In genomic region chr3R:29572040-29572648, dm6 we compare ENCODE assay signal across 1 fruit fly cellular context.
A peak's percentile ranks its signal among the peaks of the same experiment; 100 is the strongest.
TF ChIP-seq lines count a peak whose summit lies in the region.

No protein-coding gene starts in this region.

TF ChIP-seq in whole organism, embryonic, 481 proteins besides CTCF, POLR2A, EP300 and RAD21 (continued from another document):
- TF ChIP-seq CG1832 (GFP tag; optimal IDR thresholded peaks at IDR 0.05; lab: Kevin White, UChicago): peak; percentile 70
- no peak for TF ChIP-seq luna (GFP tag; optimal IDR thresholded peaks at IDR 0.05; lab: Kevin White, UChicago)
- TF ChIP-seq Neu2 (GFP tag; optimal IDR thresholded peaks at IDR 0.05; lab: Kevin White, UChicago; ENCODE audit: borderline replicate concordance): no peak
- TF ChIP-seq Atf3 (GFP tag; optimal IDR thresholded peaks at IDR 0.05; lab: Kevin White, UChicago): no peak
- no peak for TF ChIP-seq CG34422 (GFP tag; IDR thresholded peaks at IDR 0.05; lab: Robert Waterston, UW)
- no peak for TF ChIP-seq Gsc (GFP tag; IDR thresholded peaks at IDR 0.05; lab: Robert Waterston, UW)
- peak; percentile 23; the same call in 1 of the 2 replicates for TF ChIP-seq seq (GFP tag; IDR thresholded peaks at IDR 0.05; lab: Robert Waterston, UW)
- TF ChIP-seq gt (GFP tag; IDR thresholded peaks at IDR 0.05; lab: Robert Waterston, UW): no peak
- no peak for TF ChIP-seq Elba2 (GFP tag; optimal IDR thresholded peaks at IDR 0.05; lab: Kevin White, UChicago)
- TF ChIP-seq CG17912 (GFP tag; optimal IDR thresholded peaks at IDR 0.05; lab: Kevin White, UChicago): no peak
- TF ChIP-seq nmo (GFP tag; optimal IDR thresholded peaks at IDR 0.05; lab: Kevin White, UChicago): no peak
- TF ChIP-seq E2f2 (GFP tag; IDR thresholded peaks at IDR 0.05; lab: Robert Waterston, UW): no peak
- TF ChIP-seq CG31365 (tag; optimal IDR thresholded peaks at IDR 0.05; lab: Kevin White, UChicago): no peak
- TF ChIP-seq sim (GFP tag; IDR thresholded peaks at IDR 0.05; lab: Robert Waterston, UW): no peak
- no peak for TF ChIP-seq pfk (GFP tag; optimal IDR thresholded peaks at IDR 0.05; lab: Kevin White, UChicago)
- peak; percentile 44 for TF ChIP-seq Jarid2 (GFP tag; optimal IDR thresholded peaks at IDR 0.05; lab: Kevin White, UChicago)
- no peak for TF ChIP-seq Rfx (GFP tag; IDR thresholded peaks at IDR 0.05; lab: Robert Waterston, UW)
- no peak for TF ChIP-seq B-H2 (GFP tag; optimal IDR thresholded peaks at IDR 0.05; lab: Kevin White, UChicago)
